Fruit fly (Drosophila melanogaster): ENCODE data around the gene CG13813.

The CG13813 gene

dm6 chr3L:20198138-20198559 is 33.3 kb upstream of the CG13813 start, which contains the start of gene CG42674 (continued):
- no peak for TF ChIP-seq CG10147 (GFP tag; optimal IDR thresholded peaks at IDR 0.05)
- no peak for TF ChIP-seq CG12219 (GFP tag; optimal IDR thresholded peaks at IDR 0.05)
- no peak for TF ChIP-seq danr (GFP tag; IDR thresholded peaks at IDR 0.05)
- no peak for TF ChIP-seq Sox102F (GFP tag; optimal IDR thresholded peaks at IDR 0.05)
- no peak for TF ChIP-seq bowl (GFP tag; IDR thresholded peaks at IDR 0.05)
- no peak; the same call in 2 of the 3 replicates for TF ChIP-seq CG34224 (GFP tag; IDR thresholded peaks at IDR 0.05; ENCODE audit: partially characterized antibody)
- TF ChIP-seq CG17612 (GFP tag; IDR thresholded peaks at IDR 0.05), result no peak
- TF ChIP-seq D19B (GFP tag; optimal IDR thresholded peaks at IDR 0.05), result peak; percentile 39
- TF ChIP-seq E2f2 (GFP tag; IDR thresholded peaks at IDR 0.05), result peak; percentile 15; the same call in 1 of the 2 replicates
- TF ChIP-seq CG31224 (GFP tag; IDR thresholded peaks at IDR 0.05), result no peak
- TF ChIP-seq CG17328 (GFP tag; IDR thresholded peaks at IDR 0.05), result no peak
- TF ChIP-seq CG7987 (GFP tag; optimal IDR thresholded peaks at IDR 0.05), result peak; percentile 3
- TF ChIP-seq knrl (GFP tag; IDR thresholded peaks at IDR 0.05; ENCODE audit: partially characterized antibody), result no peak
- no peak for TF ChIP-seq dpn (GFP tag; optimal IDR thresholded peaks at IDR 0.05)
- no peak for TF ChIP-seq YL-1 (GFP tag; optimal IDR thresholded peaks at IDR 0.05)
- TF ChIP-seq Max (GFP tag; optimal IDR thresholded peaks at IDR 0.05), result no peak
- TF ChIP-seq CG5180 (GFP tag; optimal IDR thresholded peaks at IDR 0.05), result peak; percentile 42
- no peak for TF ChIP-seq Rx (GFP tag; IDR thresholded peaks at IDR 0.05)
- peak; percentile 10 for TF ChIP-seq ftz-f1 (GFP tag; optimal IDR thresholded peaks at IDR 0.05)
- peak; percentile 89 for TF ChIP-seq Jarid2 (GFP tag; optimal IDR thresholded peaks at IDR 0.05)
- no peak for TF ChIP-seq ham (GFP tag; IDR thresholded peaks at IDR 0.05)
- TF ChIP-seq lmd (GFP tag; IDR thresholded peaks at IDR 0.05), result no peak
- 0 out of 3 replicates have a peak, but pooled peaks have one; percentile 8 for TF ChIP-seq ase (GFP tag; IDR thresholded peaks at IDR 0.05)
- TF ChIP-seq lbe (GFP tag; optimal IDR thresholded peaks at IDR 0.05), result no peak
- TF ChIP-seq crp (GFP tag; optimal IDR thresholded peaks at IDR 0.05), result peak in 1 of 2 experiments; percentile 65
- TF ChIP-seq hkb (optimal IDR thresholded peaks at IDR 0.05), result no peak
- TF ChIP-seq hkb (GFP tag; IDR thresholded peaks at IDR 0.05), result no peak
- TF ChIP-seq CG4707 (GFP tag; optimal IDR thresholded peaks at IDR 0.05), result no peak
- no peak for TF ChIP-seq CG4730 (GFP tag; IDR thresholded peaks at IDR 0.05)
- TF ChIP-seq Optix (GFP tag; IDR thresholded peaks at IDR 0.05), result no peak
- TF ChIP-seq CG18011 (GFP tag; optimal IDR thresholded peaks at IDR 0.05), result peak; percentile 64
- TF ChIP-seq slbo (GFP tag; IDR thresholded peaks at IDR 0.05), result 0 out of 2 replicates have a peak, but pooled peaks have one; percentile 10
- no peak for TF ChIP-seq CG8765 (GFP tag; IDR thresholded peaks at IDR 0.05)
- TF ChIP-seq CG6854 (GFP tag; optimal IDR thresholded peaks at IDR 0.05), result no peak
- no peak for TF ChIP-seq CG3065 (GFP tag; optimal IDR thresholded peaks at IDR 0.05)
- TF ChIP-seq CG15696 (tag; optimal IDR thresholded peaks at IDR 0.05), result no peak
- peak; percentile 60; the same call in 1 of the 4 replicates for TF ChIP-seq chinmo (GFP tag; IDR thresholded peaks at IDR 0.05; ENCODE audit: partially characterized antibody)
- no peak for TF ChIP-seq twi (tag; optimal IDR thresholded peaks at IDR 0.05)
- TF ChIP-seq CG5245 (GFP tag; optimal IDR thresholded peaks at IDR 0.05), result no peak
- TF ChIP-seq zfh1 (GFP tag; IDR thresholded peaks at IDR 0.05), result no peak
- no peak for TF ChIP-seq HLH4C (GFP tag; IDR thresholded peaks at IDR 0.05; ENCODE audit: partially characterized antibody)
- no peak for TF ChIP-seq Dref (GFP tag; IDR thresholded peaks at IDR 0.05)
- TF ChIP-seq aop (GFP tag; IDR thresholded peaks at IDR 0.05), result no peak
- TF ChIP-seq CkIIα-i1 (GFP tag; IDR thresholded peaks at IDR 0.05), result no peak
- TF ChIP-seq ERR (GFP tag; optimal IDR thresholded peaks at IDR 0.05), result no peak
- TF ChIP-seq CG7556 (GFP tag; optimal IDR thresholded peaks at IDR 0.05), result no peak
- no peak for TF ChIP-seq so (GFP tag; IDR thresholded peaks at IDR 0.05)
- TF ChIP-seq Xbp1 (GFP tag; optimal IDR thresholded peaks at IDR 0.05), result no peak
- peak; percentile 23 for TF ChIP-seq CG3281 (GFP tag; optimal IDR thresholded peaks at IDR 0.05)
- TF ChIP-seq CG9817 (tag; optimal IDR thresholded peaks at IDR 0.05), result no peak
- no peak for TF ChIP-seq CG15269 (tag; optimal IDR thresholded peaks at IDR 0.05)
- TF ChIP-seq Sin3A (optimal IDR thresholded peaks at IDR 0.05), result no peak
